Worm (Caenorhabditis elegans): ENCODE results near the gene oac-14.

oac-14 gene

ce11 chrX:10124338-10124737, 17.5 kb downstream of the oac-14 start:
- TF ChIP-seq W03F9.2 (tag; optimal IDR thresholded peaks at IDR 0.05) (no peak), him-1 (tag; optimal IDR thresholded peaks at IDR 0.05) (no peak), dao-5 (tag; optimal IDR thresholded peaks at IDR 0.05) (no peak)

ce11 chrX:10123015-10123414, 18.8 kb downstream of the oac-14 start:
- TF ChIP-seq him-1 (tag; optimal IDR thresholded peaks at IDR 0.05), result no peak
- TF ChIP-seq dao-5 (tag; optimal IDR thresholded peaks at IDR 0.05), result no peak
- no peak for TF ChIP-seq W03F9.2 (tag; optimal IDR thresholded peaks at IDR 0.05)

- no peak for TF ChIP-seq W03F9.2 (tag; optimal IDR thresholded peaks at IDR 0.05)
- no peak for TF ChIP-seq dao-5 (tag; optimal IDR thresholded peaks at IDR 0.05)
- no peak for TF ChIP-seq him-1 (tag; optimal IDR thresholded peaks at IDR 0.05)
These were observed 28.1 kb downstream of the oac-14 start for ce11 chrX:10113677-10114076.

- TF ChIP-seq him-1 (tag; optimal IDR thresholded peaks at IDR 0.05), result no peak
- TF ChIP-seq dao-5 (tag; optimal IDR thresholded peaks at IDR 0.05), result no peak
- no peak for TF ChIP-seq W03F9.2 (tag; optimal IDR thresholded peaks at IDR 0.05)
These were observed 46.7 kb downstream of the oac-14 start, which contains the start of gene flp-2 for ce11 chrX:10095145-10095544. Gene flp-2 (minus strand): TSS chrX:10095245.

- TF ChIP-seq dao-5 (tag; optimal IDR thresholded peaks at IDR 0.05), result no peak
- no peak for TF ChIP-seq W03F9.2 (tag; optimal IDR thresholded peaks at IDR 0.05)
- no peak for TF ChIP-seq him-1 (tag; optimal IDR thresholded peaks at IDR 0.05)
These were observed 48.9 kb downstream of the oac-14 start, which contains the start of gene flp-3 for ce11 chrX:10092864-10093263. Gene flp-3 (minus strand): TSS chrX:10092964.
